Worm (Caenorhabditis elegans): ENCODE measurements around the gene F43G6.7.
A peak's percentile ranks its signal among the peaks of the same experiment; 100 is the strongest.

The F43G6.7 gene

ce11 chrII:11819824-11820223, 9.2 kb downstream of the F43G6.7 start, which contains the start of gene Y6D1A.2:
Gene Y6D1A.2, minus strand, starts transcription at chrII:11819924.
- no peak for TF ChIP-seq ets-4 (tag; optimal IDR thresholded peaks at IDR 0.05)
- no peak for TF ChIP-seq fkh-6 (tag; optimal IDR thresholded peaks at IDR 0.05)
- no peak for TF ChIP-seq ceh-30 (tag; optimal IDR thresholded peaks at IDR 0.05)
- TF ChIP-seq unc-55 (GFP tag; optimal IDR thresholded peaks at IDR 0.05) = no peak
- no peak for TF ChIP-seq che-1 (tag; optimal IDR thresholded peaks at IDR 0.05)
- no peak for TF ChIP-seq madf-2 (tag; optimal IDR thresholded peaks at IDR 0.05)
- TF ChIP-seq ceh-31 (tag; optimal IDR thresholded peaks at IDR 0.05) = no peak
- TF ChIP-seq zip-5 (tag; optimal IDR thresholded peaks at IDR 0.05) = no peak
- no peak for TF ChIP-seq pat-9 (tag; optimal IDR thresholded peaks at IDR 0.05)
- no peak for TF ChIP-seq fax-1 (tag; optimal IDR thresholded peaks at IDR 0.05)
- no peak for TF ChIP-seq tbx-2 (tag; optimal IDR thresholded peaks at IDR 0.05)
- TF ChIP-seq sdc-2 (tag; optimal IDR thresholded peaks at IDR 0.05) = no peak
- TF ChIP-seq ama-1 (optimal IDR thresholded peaks at IDR 0.05) = no peak

DNA sequence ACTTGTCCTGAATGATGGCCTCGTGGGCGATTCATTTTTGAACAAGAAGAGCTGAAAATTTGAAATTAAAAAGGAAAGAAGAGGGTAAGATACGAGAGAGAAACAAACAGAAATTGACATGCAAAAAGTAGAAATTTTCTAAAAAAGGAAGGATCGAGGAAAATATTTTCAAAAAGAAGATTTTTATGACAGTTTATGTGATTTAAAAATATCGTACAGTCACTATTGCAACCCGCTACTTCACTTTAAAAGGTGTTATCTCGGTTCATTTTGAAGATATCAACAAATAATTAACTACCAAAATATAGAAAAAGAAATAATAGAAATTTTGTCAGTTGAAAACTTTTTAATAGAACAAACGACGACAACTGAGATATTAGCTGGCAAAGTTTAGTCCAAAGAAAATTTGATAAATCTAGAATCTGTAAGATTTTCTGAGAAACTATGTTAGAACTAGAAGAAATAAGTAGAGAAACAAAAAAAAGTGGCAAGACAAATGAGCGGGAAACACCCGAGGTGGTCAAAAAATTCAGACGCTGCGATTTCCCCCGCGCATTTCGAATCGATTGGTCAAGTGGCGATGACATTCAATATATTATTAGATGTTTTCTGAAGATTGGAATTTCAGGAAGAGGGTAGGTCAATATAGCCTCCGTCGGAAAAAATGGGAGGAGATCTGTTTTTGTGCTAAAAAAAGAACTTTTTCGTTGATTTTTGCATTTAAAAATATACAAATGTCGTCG, 13.1 kb downstream of the F43G6.7 start, which contains the start of gene Y6D1A.1:
TSS of gene Y6D1A.1 (minus strand) at position 51 of the 743 bp plus-strand sequence.
- TF ChIP-seq npax-4 (tag; optimal IDR thresholded peaks at IDR 0.05) = no peak
- no peak for TF ChIP-seq ceh-2 (tag; optimal IDR thresholded peaks at IDR 0.05)
- TF ChIP-seq sox-2 (GFP tag; IDR thresholded peaks at IDR 0.05) = no peak
- TF ChIP-seq tbx-7 (tag; optimal IDR thresholded peaks at IDR 0.05) = no peak
- no peak for TF ChIP-seq F13H6.1 (tag; optimal IDR thresholded peaks at IDR 0.05)
- no peak for TF ChIP-seq K02D7.2 (tag; optimal IDR thresholded peaks at IDR 0.05)
- TF ChIP-seq elt-4 (tag; optimal IDR thresholded peaks at IDR 0.05) = no peak
- no peak for TF ChIP-seq ceh-24 (tag; optimal IDR thresholded peaks at IDR 0.05)

DNA sequence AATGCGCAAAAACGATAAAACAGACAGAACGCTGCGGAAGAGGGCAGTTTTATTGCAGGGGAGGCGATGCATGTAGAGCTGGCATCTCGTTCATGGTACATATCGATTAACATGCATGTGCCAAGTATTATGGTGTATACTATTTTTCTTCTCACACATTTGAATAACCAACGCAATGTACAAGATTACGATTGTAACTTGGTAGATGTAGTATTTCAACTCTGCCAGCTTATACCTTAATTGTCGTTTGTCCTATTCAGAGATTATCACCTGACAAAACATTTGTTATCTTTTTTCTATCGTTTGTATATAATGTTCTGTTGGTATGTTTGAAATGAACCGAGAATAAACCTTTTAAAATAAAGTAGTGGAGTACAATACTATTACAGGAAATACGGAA, 19.3 kb downstream of the F43G6.7 start, which contains the start of gene pes-5:
TSS of gene pes-5 (minus strand) at position 101 of the 400 bp plus-strand sequence.
- TF ChIP-seq sox-2 (GFP tag; IDR thresholded peaks at IDR 0.05) (no peak), lim-6 (tag; optimal IDR thresholded peaks at IDR 0.05) (no peak), eyg-1 (tag; optimal IDR thresholded peaks at IDR 0.05) (no peak), dve-1 (tag; optimal IDR thresholded peaks at IDR 0.05) (no peak), ztf-16 (tag; optimal IDR thresholded peaks at IDR 0.05) (no peak)

- no peak for TF ChIP-seq che-1 (tag; optimal IDR thresholded peaks at IDR 0.05)
- TF ChIP-seq unc-55 (GFP tag; optimal IDR thresholded peaks at IDR 0.05) = peak; percentile 16
These were observed 20.0 kb downstream of the F43G6.7 start for ce11 chrII:11830601-11831000.

DNA sequence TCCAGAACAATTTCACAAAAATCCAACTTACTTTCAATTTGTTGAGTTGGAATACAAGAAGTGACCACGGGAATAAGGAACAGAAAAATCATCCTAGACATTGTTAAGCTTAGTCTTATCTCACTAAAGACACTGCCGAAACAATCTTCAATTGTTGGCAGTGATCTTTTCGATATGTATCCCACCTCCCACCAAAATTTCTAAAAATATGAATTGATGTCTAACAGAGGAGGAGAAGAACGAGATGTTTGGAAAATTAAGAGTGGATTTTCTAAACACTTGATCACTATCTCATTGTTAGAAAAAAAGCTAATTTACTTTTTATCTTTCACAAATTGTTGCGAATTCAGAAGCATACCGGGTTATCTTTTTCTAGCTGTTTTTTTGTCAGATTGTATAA, 21.9 kb downstream of the F43G6.7 start, which contains the start of gene clec-144:
TSS of gene clec-144 (minus strand) at position 101 of the 400 bp plus-strand sequence.
- TF ChIP-seq fkh-10 (GFP tag; optimal IDR thresholded peaks at IDR 0.05) (no peak), gmeb-2 (tag; optimal IDR thresholded peaks at IDR 0.05) (no peak)

ce11 chrII:11835208-11835607, 24.6 kb downstream of the F43G6.7 start, which contains the start of gene T27D12.6:
Gene T27D12.6, plus strand, starts transcription at chrII:11835508.
- TF ChIP-seq hlh-13 (GFP tag; optimal IDR thresholded peaks at IDR 0.05) (no peak), C38D4.7 (GFP tag; optimal IDR thresholded peaks at IDR 0.05) (no peak), pat-9 (tag; optimal IDR thresholded peaks at IDR 0.05) (no peak), ceh-9 (tag; optimal IDR thresholded peaks at IDR 0.05) (no peak), ceh-19 (GFP tag; optimal IDR thresholded peaks at IDR 0.05) (no peak), unc-42 (tag; optimal IDR thresholded peaks at IDR 0.05) (no peak)
